Fruit fly (Drosophila melanogaster) whole organism, embryonic: ENCODE data around the gene ND-MLRQ.

Source experiments
- CG1024 ChIP-seq: fragments of 200-800 bp; sonication (Bioruptor generic); IDR thresholded peaks from 2 replicates; pipeline ENCODE4 v1.3.6; 2022; ENCODE audit warnings: missing biosample characterization, missing genetic modification characterization
- CG10543 ChIP-seq: fragments of 200-800 bp; sonication (Bioruptor generic); optimal IDR thresholded peaks from 3 replicates; lab custom pipeline; 2017; ENCODE audit warnings: missing biosample characterization, mild to moderate bottlenecking, missing genetic modification characterization, moderate library complexity
- CG13624 ChIP-seq: fragments of 200-800 bp; sonication (Bioruptor generic); optimal IDR thresholded peaks from 2 replicates; lab custom pipeline; 2016; ENCODE audit warnings: missing biosample characterization, missing genetic modification characterization
- CG1603 ChIP-seq: fragments of 200-800 bp; sonication (Bioruptor generic); optimal IDR thresholded peaks from 2 replicates; lab custom pipeline; 2019; ENCODE audit warnings: missing biosample characterization, mild to moderate bottlenecking, missing genetic modification characterization, moderate library complexity
- CG17361 ChIP-seq: fragments of 200-800 bp; sonication (Bioruptor generic); IDR thresholded peaks from 3 replicates; pipeline ENCODE4 v1.3.6; 2022; ENCODE audit warnings: missing biosample characterization, missing genetic modification characterization
- CG30020 ChIP-seq: fragments of 200-800 bp; optimal IDR thresholded peaks from 2 replicates; lab custom pipeline; 2019; ENCODE audit warnings: missing biosample characterization, mild to moderate bottlenecking, missing genetic modification characterization, moderate library complexity
- CG3065 ChIP-seq: fragments of 200-800 bp; sonication (Bioruptor generic); optimal IDR thresholded peaks from 2 replicates; lab custom pipeline; 2016; ENCODE audit warnings: missing biosample characterization, missing genetic modification characterization
- ERR ChIP-seq: fragments of 200-800 bp; sonication (Bioruptor generic); optimal IDR thresholded peaks from 2 replicates; lab custom pipeline; 2016; ENCODE audit warnings: missing biosample characterization, missing genetic modification characterization
- Ets65A ChIP-seq: fragments of 200-800 bp; sonication (Bioruptor generic); peaks from one replicate; lab custom pipeline; 2016; ENCODE audit warnings: missing biosample characterization, missing genetic modification characterization
- Myb ChIP-seq: fragments of 200-800 bp; sonication (Bioruptor generic); optimal IDR thresholded peaks from 2 replicates; lab custom pipeline; 2016; ENCODE audit warnings: missing biosample characterization, missing genetic modification characterization
- Opbp ChIP-seq: fragments of 200-800 bp; sonication (Bioruptor generic); IDR thresholded peaks from 3 replicates; pipeline ENCODE4 v1.3.6; 2022; ENCODE audit warnings: missing biosample characterization, missing genetic modification characterization; ENCODE audit not compliant: partially characterized antibody
- ssp ChIP-seq: fragments of 200-800 bp; sonication (Bioruptor generic); IDR thresholded peaks from 2 replicates; pipeline ENCODE4 v1.3.6; 2022; ENCODE audit warnings: missing biosample characterization, missing genetic modification characterization

The ND-MLRQ gene

dm6 chr3L:23343438-23343837 is 4.3 kb downstream of the ND-MLRQ start:
- 0 out of 3 replicates have a peak, but pooled peaks have one; percentile 12 for TF ChIP-seq CG17361 (GFP tag; lab: Robert Waterston, UW)
- TF ChIP-seq ssp (GFP tag; lab: Robert Waterston, UW), result peak; percentile 39; the same call in 1 of the 2 replicates
- TF ChIP-seq CG30020 (tag; lab: Kevin White, UChicago), result peak; percentile 91
- no peak for TF ChIP-seq CG3065 (GFP tag; lab: Kevin White, UChicago)
- TF ChIP-seq CG13624 (GFP tag; lab: Kevin White, UChicago), result no peak
- TF ChIP-seq Ets65A (GFP tag; lab: Kevin White, UChicago), result peak; percentile 65
- TF ChIP-seq CG1024 (GFP tag; lab: Robert Waterston, UW), result 0 out of 2 replicates have a peak, but pooled peaks have one; percentile 40
- peak; percentile 55 for TF ChIP-seq CG1603 (tag; lab: Kevin White, UChicago)
- TF ChIP-seq, all 482 proteins: peak for 6

- peak; percentile 85 for TF ChIP-seq CG30020 (tag; lab: Kevin White, UChicago)
- TF ChIP-seq CG1024 (GFP tag; lab: Robert Waterston, UW), result peak; percentile 46; the same call in 1 of the 2 replicates
- TF ChIP-seq ssp (GFP tag; lab: Robert Waterston, UW), result peak; percentile 68
- no peak for TF ChIP-seq Myb
- TF ChIP-seq CG10543 (GFP tag; lab: Kevin White, UChicago), result no peak
- TF ChIP-seq Opbp (GFP tag; lab: Robert Waterston, UW), result no peak
- no peak for TF ChIP-seq ERR (GFP tag; lab: Kevin White, UChicago)
Measured at dm6 chr3L:23346715-23347114, 7.6 kb downstream of the ND-MLRQ start.
